Fruit fly (Drosophila melanogaster) whole organism, adult: Measurements from ENCODE around the gene CG31467.

Experiments used
- CG11617 ChIP-seq: fragments of 200-800 bp; sonication (Bioruptor generic); optimal IDR thresholded peaks from 2 replicates; lab custom pipeline; 2017; ENCODE audit warnings: mild to moderate bottlenecking, missing biosample characterization, missing genetic modification reagents, missing genetic modification characterization
- CG33017 ChIP-seq: fragments of 200-800 bp; sonication (Bioruptor generic); optimal IDR thresholded peaks from 2 replicates; lab custom pipeline; 2018; ENCODE audit warnings: missing biosample characterization, mild to moderate bottlenecking, missing genetic modification characterization, moderate library complexity
- Mnt ChIP-seq: fragments of 200-800 bp; sonication (Bioruptor generic); optimal IDR thresholded peaks from 2 replicates; lab custom pipeline; 2016; ENCODE audit warnings: missing biosample characterization, mild to moderate bottlenecking, missing genetic modification characterization
- cic ChIP-seq: fragments of 200-800 bp; sonication (Bioruptor generic); optimal IDR thresholded peaks from 2 replicates; lab custom pipeline; 2017; ENCODE audit warnings: missing biosample characterization, mild to moderate bottlenecking, missing genetic modification characterization, moderate library complexity
- cnc ChIP-seq, 2 experiments: fragments of >200 bp; optimal IDR thresholded peaks; 2 replicates each; lab custom pipeline; 2017
- kay ChIP-seq: fragments of 200-800 bp; sonication (Bioruptor generic); peaks from one replicate; lab custom pipeline; 2016; ENCODE audit warnings: missing biosample characterization, missing genetic modification characterization, borderline replicate concordance
- ovo ChIP-seq: fragments of 200-800 bp; sonication (Bioruptor generic); optimal IDR thresholded peaks from 2 replicates; lab custom pipeline; 2016; ENCODE audit warnings: missing biosample characterization, missing genetic modification characterization
- pad ChIP-seq: fragments of 200-800 bp; sonication (Bioruptor generic); optimal IDR thresholded peaks from 3 replicates; lab custom pipeline; 2017; ENCODE audit warnings: missing biosample characterization, missing genetic modification characterization, mild to moderate bottlenecking, moderate library complexity, missing genetic modification reagents

DNA sequence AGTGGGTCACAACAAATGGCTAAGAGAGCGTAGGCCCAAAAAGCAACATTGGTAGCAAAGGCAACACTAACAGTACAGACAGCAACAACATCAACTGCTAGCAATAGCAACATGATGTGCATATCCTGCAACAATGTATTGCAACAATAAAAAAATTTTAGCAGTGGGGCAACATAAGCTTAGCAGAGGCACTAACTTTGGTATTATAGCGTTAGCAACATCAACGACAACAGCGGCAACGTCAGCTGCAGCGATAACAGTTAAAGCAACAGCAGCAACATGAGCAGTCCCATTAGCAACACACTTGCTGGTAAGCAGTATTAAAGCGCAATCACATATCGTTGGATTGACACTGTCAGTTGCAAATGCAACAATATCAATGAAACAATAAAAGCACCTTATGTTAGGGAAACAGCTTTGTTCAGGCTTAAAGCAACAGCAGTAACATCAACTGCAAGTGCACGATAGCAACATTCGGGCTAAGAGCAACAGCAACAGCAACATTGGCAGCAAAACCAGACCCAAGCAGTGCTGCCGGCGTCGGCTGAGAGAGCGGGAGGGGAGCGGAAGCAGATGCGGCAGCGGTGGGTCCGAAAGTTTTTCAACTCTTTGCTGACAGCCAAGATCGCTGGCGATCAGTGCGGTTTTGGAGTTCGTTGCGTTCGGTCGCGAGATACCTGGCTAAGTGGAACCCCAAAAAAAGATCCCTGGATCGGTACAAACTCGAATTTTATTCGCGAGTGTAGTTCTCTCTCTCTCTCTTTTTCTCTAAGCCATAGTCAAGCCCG is 20.2 kb downstream of the CG31467 start, which contains the start of gene Skel:
- TF ChIP-seq CG11617 (GFP tag; lab: Kevin White, UChicago), result no peak
- TF ChIP-seq cic (GFP tag; lab: Kevin White, UChicago), result no peak
- no peak for TF ChIP-seq kay (GFP tag; lab: Kevin White, UChicago)
- TF ChIP-seq ovo (GFP tag; lab: Kevin White, UChicago), result no peak
- no peak for TF ChIP-seq CG33017
- TF ChIP-seq pad (GFP tag; lab: Kevin White, UChicago), result no peak
- TF ChIP-seq cnc (optimal IDR thresholded peaks at IDR 0.05; lab: Kevin White, UChicago), result no peak
- TF ChIP-seq Mnt (GFP tag; lab: Kevin White, UChicago), result no peak
